Worm (Caenorhabditis elegans) whole organism, L1 larva: Measurements from ENCODE around the gene Y57G11B.5.
"Not testable (repeated sequence)": the region's sequence is repeated elsewhere in the genome, so short reads cannot be mapped to it uniquely, and the experiment has no call there.

Source experiments
- aha-1 ChIP-seq: fragments of 150-350 bp; optimal IDR thresholded peaks from 2 replicates; lab custom pipeline; 2014; ENCODE audit warnings: missing biosample characterization, missing genetic modification characterization
- blmp-1 ChIP-seq: fragments of 150-350 bp; optimal IDR thresholded peaks from 2 replicates; lab custom pipeline; 2014; ENCODE audit warnings: missing biosample characterization, missing genetic modification characterization
- ceh-63 ChIP-seq: fragments of 200-800 bp; sonication (Bioruptor generic); optimal IDR thresholded peaks from 2 replicates; lab custom pipeline; 2018; ENCODE audit warnings: mild to moderate bottlenecking, missing genetic modification characterization, missing compliant biosample characterization
- ceh-8 ChIP-seq: fragments of 200-800 bp; sonication (Bioruptor generic); optimal IDR thresholded peaks from 2 replicates; lab custom pipeline; 2018; ENCODE audit warnings: mild to moderate bottlenecking, missing genetic modification characterization, moderate library complexity, missing compliant biosample characterization
- ceh-90 ChIP-seq: sonication (generic microtip); optimal IDR thresholded peaks from 2 replicates; lab custom pipeline; 2016; ENCODE audit warnings: missing genetic modification characterization, missing compliant biosample characterization
- ces-1 ChIP-seq: fragments of 150-350 bp; optimal IDR thresholded peaks from 2 replicates; lab custom pipeline; 2014; ENCODE audit warnings: missing biosample characterization, missing genetic modification reagents, missing genetic modification characterization
- dpl-1 ChIP-seq, 3 experiments: fragments of 150-350 bp in 2 of 3; sonication (generic microtip) in 1 of 3; optimal IDR thresholded peaks; 2 replicates each; lab custom pipeline; 2014 to 2017; ENCODE audit warnings: missing biosample characterization in 3 of 3, missing genetic modification characterization in 3 of 3, missing genetic modification reagents in 3 of 3
- efl-1 ChIP-seq, 4 experiments: fragments of 150-350 bp; optimal IDR thresholded peaks in 3 of 4; peaks in 1 of 4; 1 replicate in 1 of 4; 2 replicates in 3 of 4; lab custom pipeline; 2014; ENCODE audit warnings: missing biosample characterization in 2 of 4, missing genetic modification characterization in 2 of 4, missing genetic modification reagents in 2 of 4
- efl-3 ChIP-seq: fragments of 200-800 bp; sonication (Bioruptor generic); optimal IDR thresholded peaks from 2 replicates; lab custom pipeline; 2018; ENCODE audit warnings: mild to moderate bottlenecking, missing genetic modification characterization, missing compliant biosample characterization
- elt-2 ChIP-seq: sonication (generic microtip); optimal IDR thresholded peaks from 2 replicates; lab custom pipeline; 2016; ENCODE audit warnings: missing genetic modification characterization, mild to moderate bottlenecking, inconsistent platforms, missing compliant biosample characterization, missing genetic modification reagents
- elt-3 ChIP-seq, 6 experiments: fragments of 150-350 bp in 1 of 6; sonication (generic microtip); optimal IDR thresholded peaks; 2 replicates each; lab custom pipeline; 2017 to 2018; ENCODE audit warnings: missing biosample characterization in 6 of 6, missing genetic modification characterization in 6 of 6, inconsistent platforms in 1 of 6
- fkh-10 ChIP-seq: sonication (generic microtip); optimal IDR thresholded peaks from 2 replicates; lab custom pipeline; 2017; ENCODE audit warnings: missing biosample characterization, missing genetic modification reagents, missing genetic modification characterization
- fkh-4 ChIP-seq: sonication (generic microtip); optimal IDR thresholded peaks from 2 replicates; lab custom pipeline; 2016; ENCODE audit warnings: missing compliant biosample characterization, missing genetic modification characterization, borderline replicate concordance
- grh-1 ChIP-seq: fragments of 200-800 bp; sonication (Bioruptor generic); IDR thresholded peaks from 2 replicates; pipeline ENCODE4 v1.3.6; 2022; ENCODE audit warnings: missing genetic modification reagents, missing genetic modification characterization, missing compliant biosample characterization
- hlh-4 ChIP-seq: sonication (generic microtip); optimal IDR thresholded peaks from 2 replicates; lab custom pipeline; 2016; ENCODE audit warnings: mild to moderate bottlenecking, missing genetic modification characterization, missing compliant biosample characterization
- hpl-2 ChIP-seq: fragments of 150-350 bp; optimal IDR thresholded peaks from 2 replicates; lab custom pipeline; 2014; ENCODE audit warnings: missing biosample characterization, missing genetic modification reagents, missing genetic modification characterization
- isw-1 ChIP-seq: fragments of 200-800 bp; sonication (Bioruptor generic); IDR thresholded peaks from 2 replicates; pipeline ENCODE4 v1.3.6; 2022; ENCODE audit warnings: missing genetic modification characterization, missing compliant biosample characterization
- jun-1 ChIP-seq: fragments of 150-350 bp; optimal IDR thresholded peaks from 2 replicates; lab custom pipeline; 2014; ENCODE audit warnings: missing biosample characterization, missing genetic modification reagents, missing genetic modification characterization
- lin-13 ChIP-seq: fragments of 150-350 bp; optimal IDR thresholded peaks from 2 replicates; lab custom pipeline; 2014; ENCODE audit warnings: missing biosample characterization, missing genetic modification reagents, missing genetic modification characterization
- lin-39 ChIP-seq: fragments of 150-350 bp; optimal IDR thresholded peaks from 2 replicates; lab custom pipeline; 2014; ENCODE audit warnings: missing biosample characterization, missing genetic modification reagents, missing genetic modification characterization
- nhr-11 ChIP-seq: fragments of 150-350 bp; optimal IDR thresholded peaks from 2 replicates; lab custom pipeline; 2014; ENCODE audit warnings: missing biosample characterization, missing genetic modification characterization
- nhr-12 ChIP-seq: sonication (generic microtip); optimal IDR thresholded peaks from 2 replicates; lab custom pipeline; 2017; ENCODE audit warnings: missing biosample characterization, missing genetic modification characterization
- nhr-47 ChIP-seq: sonication (generic microtip); optimal IDR thresholded peaks from 2 replicates; lab custom pipeline; 2016; ENCODE audit warnings: mild to moderate bottlenecking, missing genetic modification characterization, moderate library complexity, missing compliant biosample characterization
- nhr-71 ChIP-seq: sonication (generic microtip); optimal IDR thresholded peaks from 2 replicates; lab custom pipeline; 2016; ENCODE audit warnings: mild to moderate bottlenecking, missing genetic modification characterization, moderate library complexity, missing compliant biosample characterization
- nhr-76 ChIP-seq: sonication (generic microtip); optimal IDR thresholded peaks from 2 replicates; lab custom pipeline; 2017; ENCODE audit warnings: missing biosample characterization, missing genetic modification characterization
- nhr-84 ChIP-seq: sonication (generic microtip); optimal IDR thresholded peaks from 2 replicates; lab custom pipeline; 2017; ENCODE audit warnings: missing biosample characterization, missing genetic modification characterization
- nhr-90 ChIP-seq: sonication (generic microtip); optimal IDR thresholded peaks from 2 replicates; lab custom pipeline; 2016; ENCODE audit warnings: mild to moderate bottlenecking, missing genetic modification characterization, missing compliant biosample characterization; ENCODE audit not compliant: poor library complexity
- pag-3 ChIP-seq: sonication (generic microtip); optimal IDR thresholded peaks from 2 replicates; lab custom pipeline; 2017; ENCODE audit warnings: missing genetic modification characterization, mild to moderate bottlenecking, missing compliant biosample characterization, antibody characterized with exemption, borderline replicate concordance; ENCODE audit not compliant: insufficient read depth
- pax-3 ChIP-seq: fragments of 200-800 bp; sonication (Bioruptor generic); optimal IDR thresholded peaks from 2 replicates; lab custom pipeline; 2018; ENCODE audit warnings: mild to moderate bottlenecking, missing genetic modification characterization, moderate library complexity, missing compliant biosample characterization
- pqm-1 ChIP-seq: sonication (generic microtip); optimal IDR thresholded peaks from 3 replicates; lab custom pipeline; 2017; ENCODE audit warnings: missing biosample characterization, missing genetic modification characterization
- rnt-1 ChIP-seq: sonication (generic microtip); optimal IDR thresholded peaks from 2 replicates; lab custom pipeline; 2016; ENCODE audit warnings: mild to moderate bottlenecking, missing genetic modification characterization, moderate library complexity, missing compliant biosample characterization
- snu-23 ChIP-seq: sonication (generic microtip); optimal IDR thresholded peaks from 2 replicates; lab custom pipeline; 2016; ENCODE audit warnings: missing genetic modification characterization, missing compliant biosample characterization
- sptf-1 ChIP-seq: fragments of 150-350 bp; optimal IDR thresholded peaks from 2 replicates; lab custom pipeline; 2014; ENCODE audit warnings: missing biosample characterization, missing genetic modification characterization
- sup-37 ChIP-seq: fragments of 200-800 bp; sonication (Bioruptor generic); optimal IDR thresholded peaks from 2 replicates; lab custom pipeline; 2018; ENCODE audit warnings: mild to moderate bottlenecking, missing genetic modification characterization, missing compliant biosample characterization
- swsn-7 ChIP-seq: sonication (generic microtip); optimal IDR thresholded peaks from 2 replicates; lab custom pipeline; 2016; ENCODE audit warnings: missing genetic modification characterization, missing compliant biosample characterization
- unc-130 ChIP-seq: fragments of 150-350 bp; optimal IDR thresholded peaks from 2 replicates; lab custom pipeline; 2017; ENCODE audit warnings: missing biosample characterization, missing genetic modification characterization, inconsistent platforms
- unc-86 ChIP-seq: sonication (generic microtip); optimal IDR thresholded peaks from 2 replicates; lab custom pipeline; 2016; ENCODE audit warnings: missing genetic modification characterization, missing compliant biosample characterization
- zag-1 ChIP-seq: fragments of 150-350 bp; optimal IDR thresholded peaks from 2 replicates; lab custom pipeline; 2014; ENCODE audit warnings: missing biosample characterization, missing genetic modification characterization
- ztf-11 ChIP-seq, 2 experiments: sonication (generic microtip); optimal IDR thresholded peaks; 2 replicates each; lab custom pipeline; 2016 to 2017; ENCODE audit warnings: missing genetic modification characterization in 2 of 2, missing biosample characterization in 1 of 2, missing compliant biosample characterization in 1 of 2

Y57G11B.5 gene

DNA sequence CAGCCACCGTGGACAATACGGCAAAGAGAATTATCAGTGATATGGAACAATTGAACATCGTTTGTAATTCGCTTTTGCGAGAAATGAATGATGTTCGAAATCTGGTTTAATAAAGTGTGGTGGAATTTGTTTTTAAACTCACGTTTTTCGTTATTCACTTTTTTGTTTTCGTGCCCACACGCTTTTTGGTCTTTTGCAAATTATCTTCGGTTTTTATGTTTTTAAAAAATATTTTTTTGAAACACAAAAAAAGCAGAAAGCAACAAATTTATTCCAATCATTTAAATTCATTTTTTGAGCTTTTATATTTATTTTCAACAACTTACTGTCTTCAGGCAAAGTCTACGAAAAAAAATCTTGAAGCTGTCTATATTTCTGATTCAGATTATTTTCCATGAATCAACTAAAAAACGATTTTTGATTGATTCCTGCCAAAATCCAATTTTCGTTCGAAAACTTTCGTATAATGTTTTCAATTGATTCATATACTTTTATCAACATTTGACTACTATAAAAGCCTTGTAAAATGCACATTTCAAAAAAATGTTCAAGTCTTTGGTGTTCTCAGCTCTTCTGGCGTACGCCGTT is at the start of gene Y57G11B.5, which contains the start of gene Y57G11B.3:
Gene Y57G11B.5 (plus strand): TSS at position 538 of the 588 bp plus-strand sequence.
Gene Y57G11B.3 (minus strand): TSS at position 101 of the 588 bp plus-strand sequence.
- TF ChIP-seq fkh-10 (GFP tag; lab: Kevin White, UChicago) (no peak), pag-3 (tag; lab: Kevin White, UChicago) (no peak), nhr-47 (tag; lab: Kevin White, UChicago) (no peak)

- not testable (repeated sequence) for TF ChIP-seq efl-1 (optimal IDR thresholded peaks at IDR 0.05; lab: Kevin White, UChicago)
- peak in 1 of 2 experiments; percentile 57 for TF ChIP-seq efl-1 (GFP tag; optimal IDR thresholded peaks at IDR 0.05 in 1 of 2; lab: Kevin White, UChicago)
Observed at ce11 chrIV:14525272-14526162, 49.1 kb upstream of the Y57G11B.5 start.

DNA sequence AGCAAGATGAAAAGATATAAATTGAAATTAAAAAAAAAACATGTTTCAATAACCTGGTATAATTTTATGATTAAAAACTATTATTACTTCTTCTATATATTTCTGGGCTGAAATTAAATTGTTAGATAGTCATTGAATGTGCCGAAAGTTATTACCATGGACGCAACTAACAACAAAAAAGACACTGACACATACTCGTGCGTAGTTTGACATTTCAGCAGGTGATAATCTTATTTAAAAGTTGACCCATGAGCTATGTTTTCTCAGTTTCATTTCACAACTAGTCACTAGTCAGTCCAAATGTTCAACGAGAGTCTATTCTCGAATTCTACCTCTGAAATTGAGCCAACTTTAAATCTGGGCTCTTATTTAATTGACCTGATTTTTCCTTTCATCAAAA is 45.9 kb upstream of the Y57G11B.5 start, which contains the start of gene T27E7.3:
Gene T27E7.3 (plus strand): TSS at position 301 of the 400 bp plus-strand sequence.
- no peak for TF ChIP-seq unc-130
- no peak for TF ChIP-seq hlh-4 (tag; lab: Kevin White, UChicago)
- TF ChIP-seq elt-2 (tag; lab: Kevin White, UChicago), result no peak
- TF ChIP-seq elt-3 (tag; optimal IDR thresholded peaks at IDR 0.05; lab: Kevin White, UChicago), result no peak
- TF ChIP-seq jun-1, result no peak
- TF ChIP-seq nhr-71, result no peak
- TF ChIP-seq isw-1 (GFP tag; lab: Robert Waterston, UW), result no peak
- no peak for TF ChIP-seq sptf-1 (tag; lab: Kevin White, UChicago)
- TF ChIP-seq rnt-1 (tag; lab: Kevin White, UChicago), result no peak
- TF ChIP-seq aha-1 (tag; lab: Kevin White, UChicago), result no peak
- TF ChIP-seq, all 84 proteins: peak for 0

DNA sequence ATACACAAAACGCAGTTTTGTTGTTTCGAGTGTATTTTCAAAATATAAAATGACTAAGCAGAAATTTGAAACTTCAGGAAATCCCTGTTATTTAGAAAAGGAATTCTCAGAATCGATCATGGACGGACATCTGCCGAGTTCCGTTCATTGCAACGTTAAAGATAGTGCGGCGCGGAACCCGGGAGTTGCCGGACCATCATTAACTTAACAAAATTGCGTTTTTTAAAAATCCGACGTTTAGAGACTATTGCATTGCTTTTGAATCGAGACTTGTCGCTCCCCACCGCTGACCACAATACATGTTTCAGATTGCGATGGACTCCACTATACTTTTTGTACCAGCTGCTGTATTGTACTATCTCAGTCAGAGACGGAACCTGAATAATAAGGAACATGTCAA is 44.6 kb upstream of the Y57G11B.5 start:
- TF ChIP-seq lin-13 (GFP tag; lab: Kevin White, UChicago) (no peak), nhr-90 (tag; lab: Kevin White, UChicago) (no peak), swsn-7 (tag; lab: Kevin White, UChicago) (no peak)

DNA sequence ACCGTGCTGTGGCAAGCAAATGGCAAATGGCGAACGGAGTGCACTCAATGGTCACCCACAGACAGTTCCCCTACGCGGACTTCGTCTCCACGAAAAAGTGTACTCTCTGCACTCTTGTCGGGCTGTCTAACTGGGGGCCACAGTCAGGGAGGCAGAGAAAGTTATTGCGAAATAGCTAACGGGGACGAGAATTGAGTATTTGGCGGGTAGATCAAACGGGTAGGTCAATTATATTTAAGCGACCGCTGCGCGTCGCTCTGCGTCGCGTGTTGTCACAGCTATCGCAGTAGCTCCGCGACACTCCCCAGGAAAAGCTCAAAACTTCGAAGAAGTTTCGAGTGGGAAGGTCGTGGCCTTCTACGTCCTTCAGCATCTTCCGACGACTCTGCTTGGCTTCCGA is 42.3 kb upstream of the Y57G11B.5 start:
- TF ChIP-seq nhr-76 (tag; lab: Kevin White, UChicago) (no peak), ceh-90 (tag; lab: Kevin White, UChicago) (no peak), ztf-11 (tag; optimal IDR thresholded peaks at IDR 0.05; lab: Kevin White, UChicago) (no peak), sup-37 (GFP tag; lab: Kevin White, UChicago) (no peak), hpl-2 (GFP tag; lab: Kevin White, UChicago) (no peak), efl-1 (optimal IDR thresholded peaks at IDR 0.05; lab: Kevin White, UChicago) (peak in 1 of 2 experiments; percentile 43), efl-1 (GFP tag; optimal IDR thresholded peaks at IDR 0.05 in 1 of 2; lab: Kevin White, UChicago) (peak in 1 of 2 experiments; percentile 45), lin-39 (tag; lab: Kevin White, UChicago) (no peak), grh-1 (GFP tag; lab: Robert Waterston, UW) (no peak), ceh-8 (GFP tag; lab: Kevin White, UChicago) (no peak), nhr-11 (tag; lab: Kevin White, UChicago) (no peak), unc-130 (no peak), unc-86 (tag; lab: Kevin White, UChicago) (no peak), efl-3 (no peak), ceh-63 (GFP tag; lab: Kevin White, UChicago) (no peak), nhr-12 (no peak), dpl-1 (GFP tag; optimal IDR thresholded peaks at IDR 0.05; lab: Kevin White, UChicago) (peak in 2 of 3 experiments; percentile 6 to 38), pqm-1 (no peak), fkh-4 (no peak), blmp-1 (tag; lab: Kevin White, UChicago) (peak; percentile 4), nhr-84 (no peak), zag-1 (tag; lab: Kevin White, UChicago) (no peak), ces-1 (GFP tag; lab: Kevin White, UChicago) (no peak), nhr-71 (no peak), nhr-47 (tag; lab: Kevin White, UChicago) (no peak), pag-3 (tag; lab: Kevin White, UChicago) (no peak), pax-3 (no peak), swsn-7 (tag; lab: Kevin White, UChicago) (no peak), snu-23 (GFP tag; lab: Kevin White, UChicago) (no peak), hlh-4 (tag; lab: Kevin White, UChicago) (no peak)
